Worm (Caenorhabditis elegans) whole organism, L4/young adult: ENCODE results near the gene F54H12.2.

Experiments used
- W03F9.2 ChIP-seq: fragments of 150-350 bp; optimal IDR thresholded peaks from 2 replicates; lab custom pipeline; 2014; ENCODE audit warnings: missing biosample characterization, missing genetic modification characterization
- dao-5 ChIP-seq: sonication (generic microtip); optimal IDR thresholded peaks from 2 replicates; lab custom pipeline; 2016; ENCODE audit warnings: missing genotype, missing genetic modification characterization, moderate library complexity, missing compliant biosample characterization
- him-1 ChIP-seq: sonication (generic microtip); optimal IDR thresholded peaks from 2 replicates; lab custom pipeline; 2016; ENCODE audit warnings: missing genotype, missing genetic modification reagents, missing genetic modification characterization, missing compliant biosample characterization

ce11 chrIII:7917667-7918066 is 46.7 kb upstream of the F54H12.2 start, which contains the start of gene gly-3:
- TF ChIP-seq dao-5 (tag; lab: Kevin White, UChicago) (no peak), him-1 (tag; lab: Kevin White, UChicago) (no peak), W03F9.2 (tag; lab: Kevin White, UChicago) (no peak)
